Worm (Caenorhabditis elegans): Measurements from ENCODE around the gene R11H6.2.

DNA sequence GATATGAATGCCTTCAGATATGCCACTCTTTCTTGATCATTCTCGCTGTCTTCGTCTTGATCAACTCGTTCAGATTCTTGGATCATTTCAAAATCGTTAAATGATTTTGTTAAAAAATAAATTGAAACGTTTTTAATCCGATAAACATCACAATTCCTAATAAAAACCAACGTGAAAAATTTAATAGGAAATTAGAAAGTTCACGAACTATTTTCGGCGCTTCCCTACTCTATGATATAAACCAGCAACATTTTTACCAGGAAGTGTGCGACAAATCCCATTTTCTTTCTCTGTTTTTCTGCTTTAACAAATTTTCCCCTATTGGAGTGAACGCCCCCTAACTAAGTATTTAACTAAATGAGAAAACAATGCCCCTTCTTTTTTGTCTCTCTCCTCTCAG lies 12.5 kb upstream of the R11H6.2 start, which contains the start of gene Y40H4A.2:
- TF ChIP-seq egl-27 (tag; optimal IDR thresholded peaks at IDR 0.05) (no peak), ztf-11 (tag; optimal IDR thresholded peaks at IDR 0.05) (no peak), aly-2 (tag; optimal IDR thresholded peaks at IDR 0.05) (no peak), ceh-82 (tag; optimal IDR thresholded peaks at IDR 0.05) (no peak), gmeb-1 (tag; optimal IDR thresholded peaks at IDR 0.05) (no peak), fos-1 (tag; optimal IDR thresholded peaks at IDR 0.05) (no peak), mdl-1 (tag; optimal IDR thresholded peaks at IDR 0.05) (no peak), nhr-11 (tag; optimal IDR thresholded peaks at IDR 0.05) (no peak), lin-11 (tag; optimal IDR thresholded peaks at IDR 0.05) (no peak), lin-39 (tag; optimal IDR thresholded peaks at IDR 0.05) (no peak), snpc-4 (tag; optimal IDR thresholded peaks at IDR 0.05) (no peak), nhr-25 (tag; optimal IDR thresholded peaks at IDR 0.05) (no peak), skn-1 (tag; optimal IDR thresholded peaks at IDR 0.05) (no peak), elt-3 (tag; optimal IDR thresholded peaks at IDR 0.05) (no peak)
